Worm (Caenorhabditis elegans): ENCODE measurements around the gene F37C12.10.

The F37C12.10 gene

DNA sequence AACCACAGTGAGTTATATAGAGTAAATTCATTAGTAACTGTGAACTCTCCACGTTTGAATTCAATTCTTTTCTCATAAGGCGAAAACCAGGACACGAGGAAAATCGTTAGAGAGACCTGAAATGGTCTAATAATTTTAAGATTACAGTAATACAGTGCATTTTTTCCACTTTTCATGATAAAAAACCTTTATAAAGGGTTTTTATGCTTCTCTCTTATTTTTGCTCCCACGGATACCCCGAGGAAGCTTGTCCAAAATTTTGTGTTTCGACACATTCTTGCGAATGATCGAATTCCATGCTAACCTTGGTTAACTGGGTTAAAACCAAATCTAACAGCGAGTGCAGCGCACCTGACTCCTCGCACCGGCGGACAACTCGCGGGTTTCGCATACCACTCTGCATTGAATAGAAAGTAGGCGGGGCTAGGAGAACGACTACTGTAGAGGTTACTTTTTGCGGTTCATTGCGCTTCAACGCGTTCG is 47.9 kb downstream of the F37C12.10 start:
- TF ChIP-seq flt-1 (GFP tag; IDR thresholded peaks at IDR 0.05) = peak; percentile 63; the same call in 1 of the 2 replicates
- no peak for TF ChIP-seq klf-2 (GFP tag; conservative IDR thresholded peaks at IDR 0.05)
- TF ChIP-seq ref-1 (GFP tag; conservative IDR thresholded peaks at IDR 0.05) = no peak

DNA sequence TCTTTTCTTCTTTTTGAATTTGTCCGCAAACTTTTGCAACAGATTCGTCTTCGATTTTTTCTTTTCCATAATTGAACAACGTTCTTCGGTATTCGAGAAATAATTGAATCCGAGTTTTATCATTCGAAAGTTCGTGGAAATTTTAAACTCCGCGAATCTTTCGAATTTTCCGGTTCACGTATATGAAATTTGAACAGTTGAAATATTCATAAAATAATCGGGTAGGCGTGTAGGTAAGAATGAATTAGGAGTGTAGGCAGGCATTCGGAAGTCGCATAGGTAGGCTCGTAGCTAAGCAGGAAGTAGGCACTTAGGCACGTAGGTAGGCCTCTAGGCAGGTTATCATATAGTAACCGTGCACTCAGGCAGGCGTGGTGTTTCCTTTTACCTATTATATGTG is 50.0 kb downstream of the F37C12.10 start, which contains the start of gene B0280.11:
B0280.11 (minus strand) TSS at position 101 of the 400 bp plus-strand sequence.
- TF ChIP-seq med-1 (GFP tag; optimal IDR thresholded peaks at IDR 0.05; ENCODE audit: insufficient read depth) (no peak), flt-1 (GFP tag; IDR thresholded peaks at IDR 0.05) (no peak), klf-2 (GFP tag; conservative IDR thresholded peaks at IDR 0.05) (no peak), ztf-29 (GFP tag; IDR thresholded peaks at IDR 0.05) (no peak), T22C8.4 (GFP tag; IDR thresholded peaks at IDR 0.05) (no peak), cog-1 (tag; optimal IDR thresholded peaks at IDR 0.05) (no peak), ref-1 (GFP tag; conservative IDR thresholded peaks at IDR 0.05) (no peak), ztf-23 (GFP tag; IDR thresholded peaks at IDR 0.05) (no peak), tab-1 (GFP tag; IDR thresholded peaks at IDR 0.05) (no peak)

All from whole organism, midembryonic.